Worm (Caenorhabditis elegans): ENCODE measurements around the gene K08E7.4.

K08E7.4 gene

ce11 chrIV:12594574-12594973, 23.6 kb upstream of the K08E7.4 start (continued):
- TF ChIP-seq lin-15B (tag; optimal IDR thresholded peaks at IDR 0.05) (peak; percentile 46), pha-4 (tag; optimal IDR thresholded peaks at IDR 0.05) (peak; percentile 73), ztf-4 (tag; optimal IDR thresholded peaks at IDR 0.05) (no peak), eor-1 (tag; optimal IDR thresholded peaks at IDR 0.05) (no peak), R02D3.7 (tag; optimal IDR thresholded peaks at IDR 0.05) (peak; percentile 31), nhr-28 (tag; optimal IDR thresholded peaks at IDR 0.05) (no peak), nhr-11 (tag; optimal IDR thresholded peaks at IDR 0.05) (no peak), jun-1 (tag; optimal IDR thresholded peaks at IDR 0.05) (peak; percentile 40), nhr-23 (tag; optimal IDR thresholded peaks at IDR 0.05) (peak; percentile 19), fkh-2 (tag; optimal IDR thresholded peaks at IDR 0.05) (no peak), elt-2 (tag; optimal IDR thresholded peaks at IDR 0.05) (peak; percentile 62), nfya-1 (tag; optimal IDR thresholded peaks at IDR 0.05; ENCODE audit: insufficient read depth) (peak; percentile 83), ztf-11 (tag; optimal IDR thresholded peaks at IDR 0.05) (no peak), elt-3 (tag; optimal IDR thresholded peaks at IDR 0.05) (no peak), lsy-12 (tag; optimal IDR thresholded peaks at IDR 0.05) (peak; percentile 53), egl-27 (tag; optimal IDR thresholded peaks at IDR 0.05) (peak; percentile 6), egl-5 (tag; optimal IDR thresholded peaks at IDR 0.05) (no peak), aly-2 (tag; optimal IDR thresholded peaks at IDR 0.05) (no peak), nhr-237 (tag; optimal IDR thresholded peaks at IDR 0.05) (no peak)

ce11 chrIV:12590373-12590772, 19.4 kb upstream of the K08E7.4 start, which contains the start of gene cul-6:
Gene cul-6, minus strand, starts transcription at chrIV:12590451.
- no peak for TF ChIP-seq nhr-237 (tag; optimal IDR thresholded peaks at IDR 0.05)
- TF ChIP-seq nhr-67 (tag; optimal IDR thresholded peaks at IDR 0.05) = no peak
- TF ChIP-seq eor-1 (tag; optimal IDR thresholded peaks at IDR 0.05) = no peak
- TF ChIP-seq snpc-4 (tag; optimal IDR thresholded peaks at IDR 0.05) = no peak

DNA sequence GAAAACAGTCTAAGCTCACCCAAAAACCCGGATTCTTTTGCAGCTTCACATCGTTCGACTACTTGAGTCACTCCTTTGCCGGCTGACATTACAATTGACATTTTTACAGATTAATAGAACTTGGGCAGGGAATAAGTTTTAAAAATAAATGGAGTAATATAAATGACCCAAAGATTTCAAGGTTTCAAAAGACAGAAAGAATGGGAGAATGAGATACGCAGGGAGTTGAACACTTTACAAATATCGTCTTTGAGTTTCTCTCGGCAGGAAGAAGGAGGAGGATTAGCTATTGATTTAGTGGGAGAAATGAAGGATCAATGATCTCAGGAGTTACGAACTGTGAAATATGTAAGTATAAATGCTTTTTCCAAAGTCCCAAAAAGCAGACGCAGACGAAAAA, 15.0 kb upstream of the K08E7.4 start, which contains the start of gene K08E7.8:
K08E7.8 (minus strand) TSS at position 101 of the 400 bp plus-strand sequence.
- TF ChIP-seq nhr-67 (tag; optimal IDR thresholded peaks at IDR 0.05) (no peak), unc-62 (GFP tag; optimal IDR thresholded peaks at IDR 0.05) (no peak), elt-3 (tag; optimal IDR thresholded peaks at IDR 0.05) (no peak), unc-39 (tag; optimal IDR thresholded peaks at IDR 0.05) (no peak), nhr-77 (tag; optimal IDR thresholded peaks at IDR 0.05) (no peak), R02D3.7 (tag; optimal IDR thresholded peaks at IDR 0.05) (no peak), nhr-23 (tag; optimal IDR thresholded peaks at IDR 0.05) (no peak), nfya-1 (tag; optimal IDR thresholded peaks at IDR 0.05; ENCODE audit: insufficient read depth) (no peak), mdl-1 (tag; optimal IDR thresholded peaks at IDR 0.05) (no peak), daf-12 (tag; optimal IDR thresholded peaks at IDR 0.05) (no peak), ztf-4 (tag; optimal IDR thresholded peaks at IDR 0.05) (no peak), fos-1 (tag; optimal IDR thresholded peaks at IDR 0.05) (no peak), fkh-2 (tag; optimal IDR thresholded peaks at IDR 0.05) (no peak), sea-2 (GFP tag; optimal IDR thresholded peaks at IDR 0.05) (no peak), aly-2 (tag; optimal IDR thresholded peaks at IDR 0.05) (no peak), egl-27 (tag; optimal IDR thresholded peaks at IDR 0.05) (no peak), elt-1 (tag; optimal IDR thresholded peaks at IDR 0.05) (no peak)

- TF ChIP-seq fkh-10 (GFP tag; optimal IDR thresholded peaks at IDR 0.05) = peak; percentile 59
- TF ChIP-seq nfya-1 (tag; optimal IDR thresholded peaks at IDR 0.05; ENCODE audit: insufficient read depth) = peak; percentile 32
- TF ChIP-seq lin-39 (tag; optimal IDR thresholded peaks at IDR 0.05) = peak; percentile 76
- TF ChIP-seq nhr-76 (tag; optimal IDR thresholded peaks at IDR 0.05) = no peak
Observed at ce11 chrIV:12584146-12584545, 13.2 kb upstream of the K08E7.4 start.

ce11 chrIV:12583181-12583580, 12.2 kb upstream of the K08E7.4 start:
- TF ChIP-seq lin-15B (tag; optimal IDR thresholded peaks at IDR 0.05) (no peak), R02D3.7 (tag; optimal IDR thresholded peaks at IDR 0.05) (no peak), zag-1 (tag; optimal IDR thresholded peaks at IDR 0.05) (no peak), daf-12 (tag; optimal IDR thresholded peaks at IDR 0.05) (no peak), lin-39 (tag; optimal IDR thresholded peaks at IDR 0.05) (peak; percentile 52), ceh-16 (tag; optimal IDR thresholded peaks at IDR 0.05) (no peak), nfya-1 (tag; optimal IDR thresholded peaks at IDR 0.05; ENCODE audit: insufficient read depth) (no peak), hmg-11 (tag; optimal IDR thresholded peaks at IDR 0.05) (no peak), nhr-76 (tag; optimal IDR thresholded peaks at IDR 0.05) (no peak), elt-3 (tag; optimal IDR thresholded peaks at IDR 0.05) (no peak), elt-2 (tag; optimal IDR thresholded peaks at IDR 0.05) (no peak), ztf-11 (tag; optimal IDR thresholded peaks at IDR 0.05) (no peak), nhr-23 (tag; optimal IDR thresholded peaks at IDR 0.05) (no peak), mml-1 (tag; optimal IDR thresholded peaks at IDR 0.05) (no peak), fkh-10 (GFP tag; optimal IDR thresholded peaks at IDR 0.05) (peak; percentile 23)

All from whole organism, L3 larva.